Worm (Caenorhabditis elegans) whole organism, L1 larva: ENCODE data around the gene cec-7.

ENCODE experiments used
- ama-1 ChIP-seq: fragments of 150-350 bp; optimal IDR thresholded peaks from 2 replicates; lab custom pipeline; 2014
- isw-1 ChIP-seq: fragments of 200-800 bp; sonication (Bioruptor generic); IDR thresholded peaks from 2 replicates; pipeline ENCODE4 v1.3.6; 2022; ENCODE audit warnings: missing genetic modification characterization, missing compliant biosample characterization
- nhr-47 ChIP-seq: sonication (generic microtip); optimal IDR thresholded peaks from 2 replicates; lab custom pipeline; 2016; ENCODE audit warnings: mild to moderate bottlenecking, missing genetic modification characterization, moderate library complexity, missing compliant biosample characterization

DNA sequence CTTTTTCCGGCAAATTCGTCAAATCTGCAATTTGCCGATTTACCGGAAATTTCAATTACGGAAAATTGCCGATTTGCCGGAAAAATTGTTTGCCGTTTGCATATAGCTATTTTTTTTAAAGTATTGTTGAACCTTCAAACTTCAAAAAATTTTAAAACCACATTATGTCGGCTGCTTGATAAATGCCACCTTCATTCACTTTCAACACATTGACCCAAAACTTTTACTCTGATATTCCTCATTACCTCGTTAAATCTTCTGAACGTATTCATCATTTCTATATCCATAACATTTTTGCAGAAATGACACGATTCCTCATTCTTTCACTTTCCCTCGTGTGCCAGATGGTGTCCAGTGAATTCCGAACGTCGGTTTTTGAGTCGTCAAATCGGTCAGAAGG is 48.3 kb downstream of the cec-7 start, which contains the start of gene Y37D8A.3:
- TF ChIP-seq ama-1 (lab: Kevin White, UChicago) (no peak), nhr-47 (tag; lab: Kevin White, UChicago) (no peak), isw-1 (GFP tag; lab: Robert Waterston, UW) (no peak)
